Worm (Caenorhabditis elegans) whole organism, L3 larva: ENCODE results near the gene R08D7.7.

ENCODE experiments used
- ceh-28 ChIP-seq: fragments of 150-350 bp; optimal IDR thresholded peaks from 2 replicates; lab custom pipeline; 2014; ENCODE audit warnings: missing biosample characterization, missing genetic modification reagents, missing genetic modification characterization
- ceh-9 ChIP-seq: sonication (generic microtip); optimal IDR thresholded peaks from 2 replicates; lab custom pipeline; 2018; ENCODE audit warnings: missing biosample characterization, missing genetic modification characterization
- egl-5 ChIP-seq: fragments of 150-350 bp; optimal IDR thresholded peaks from 2 replicates; lab custom pipeline; 2017; ENCODE audit warnings: missing biosample characterization, missing genetic modification reagents, missing genetic modification characterization, inconsistent platforms
- jun-1 ChIP-seq: fragments of 150-350 bp; optimal IDR thresholded peaks from 2 replicates; lab custom pipeline; 2014; ENCODE audit warnings: missing biosample characterization, missing genetic modification reagents, missing genetic modification characterization
- unc-39 ChIP-seq: sonication (generic microtip); optimal IDR thresholded peaks from 4 replicates; lab custom pipeline; 2017; ENCODE audit warnings: missing biosample characterization, missing genetic modification characterization

R08D7.7 gene

ce11 chrIII:9037658-9038057 is 47.8 kb downstream of the R08D7.7 start, which contains the start of gene R107.9:
R107.9 (plus strand) TSS chrIII:9037958.
- TF ChIP-seq jun-1 (no peak), egl-5 (tag; lab: Kevin White, UChicago) (peak; percentile 17), unc-39 (no peak)
- TF ChIP-seq, all 47 proteins: peak for 1

- peak; percentile 0 for TF ChIP-seq ceh-28 (tag; lab: Kevin White, UChicago)
- TF ChIP-seq ceh-9: no peak
Measured at ce11 chrIII:9043200-9043599, 53.3 kb downstream of the R08D7.7 start, which contains the start of gene nac-2. nac-2 (minus strand) TSS chrIII:9043300.
